Worm (Caenorhabditis elegans): ENCODE data around the gene idpp-11.

Gene idpp-11

ce11 chrX:7892296-7892695 lies 50.0 kb downstream of the idpp-11 start, which contains the start of gene C39D10.5:
Gene C39D10.5, minus strand, starts transcription at chrX:7892396.
- TF ChIP-seq skn-1 (tag; optimal IDR thresholded peaks at IDR 0.05) (no peak), lsy-12 (tag; optimal IDR thresholded peaks at IDR 0.05) (no peak), nhr-28 (tag; optimal IDR thresholded peaks at IDR 0.05) (no peak), nhr-76 (tag; optimal IDR thresholded peaks at IDR 0.05) (no peak), nfya-1 (tag; optimal IDR thresholded peaks at IDR 0.05; ENCODE audit: insufficient read depth) (no peak), nhr-77 (tag; optimal IDR thresholded peaks at IDR 0.05) (no peak), ztf-11 (tag; optimal IDR thresholded peaks at IDR 0.05) (no peak)
